Fruit fly (Drosophila melanogaster): ENCODE results near the gene CG32270.

The CG32270 gene

dm6 chr3L:3179474-3179873 is 29.3 kb downstream of the CG32270 start (continued):
- TF ChIP-seq knrl (GFP tag; IDR thresholded peaks at IDR 0.05; ENCODE audit: partially characterized antibody) (no peak), CG11398 (GFP tag; optimal IDR thresholded peaks at IDR 0.05) (peak; percentile 24), Camta (GFP tag; optimal IDR thresholded peaks at IDR 0.05) (peak; percentile 82), Dbx (GFP tag; IDR thresholded peaks at IDR 0.05) (peak; percentile 84), GATAe (GFP tag; conservative IDR thresholded peaks at IDR 0.05) (peak; percentile 75; the same call in 1 of the 2 replicates), al (GFP tag; IDR thresholded peaks at IDR 0.05) (peak; percentile 76), ham (GFP tag; IDR thresholded peaks at IDR 0.05) (peak; percentile 42; the same call in 1 of the 2 replicates), CG10366 (GFP tag; IDR thresholded peaks at IDR 0.05) (peak; percentile 77), CG9817 (tag; optimal IDR thresholded peaks at IDR 0.05) (peak; percentile 76), CG12391 (tag; optimal IDR thresholded peaks at IDR 0.05) (peak; percentile 87), CG32772 (GFP tag; IDR thresholded peaks at IDR 0.05) (peak; percentile 87), Neu2 (GFP tag; optimal IDR thresholded peaks at IDR 0.05; ENCODE audit: borderline replicate concordance) (no peak), ab (GFP tag; optimal IDR thresholded peaks at IDR 0.05) (peak; percentile 46), mld (GFP tag; IDR thresholded peaks at IDR 0.05; ENCODE audit: partially characterized antibody) (no peak), TFAM (GFP tag; optimal IDR thresholded peaks at IDR 0.05) (peak; percentile 27), CG34376 (GFP tag; optimal IDR thresholded peaks at IDR 0.05) (peak; percentile 59), Rx (GFP tag; IDR thresholded peaks at IDR 0.05) (peak; percentile 70), E2f1 (GFP tag; IDR thresholded peaks at IDR 0.05) (peak; percentile 91), CG5953 (GFP tag; IDR thresholded peaks at IDR 0.05) (peak; percentile 29; the same call in 1 of the 2 replicates), CG9797 (GFP tag; optimal IDR thresholded peaks at IDR 0.05) (no peak), CG17568 (GFP tag; optimal IDR thresholded peaks at IDR 0.05) (no peak), CG10321 (GFP tag; IDR thresholded peaks at IDR 0.05) (no peak), CG17328 (GFP tag; IDR thresholded peaks at IDR 0.05) (peak; percentile 89), pb (GFP tag; optimal IDR thresholded peaks at IDR 0.05) (peak; percentile 68), Eip74EF (GFP tag; optimal IDR thresholded peaks at IDR 0.05) (no peak), CG2875 (GFP tag; optimal IDR thresholded peaks at IDR 0.05) (peak; percentile 83), HmgZ (tag; optimal IDR thresholded peaks at IDR 0.05) (peak; percentile 85), Stat92E (GFP tag; optimal IDR thresholded peaks at IDR 0.05) (peak in 1 of 3 experiments; percentile 64), CG16863 (GFP tag; optimal IDR thresholded peaks at IDR 0.05) (peak; percentile 79), Usf (GFP tag; optimal IDR thresholded peaks at IDR 0.05) (peak; percentile 45), CG14710 (tag; optimal IDR thresholded peaks at IDR 0.05) (peak; percentile 83), CG3163 (GFP tag; optimal IDR thresholded peaks at IDR 0.05) (no peak), tgo (GFP tag; IDR thresholded peaks at IDR 0.05) (peak; percentile 87), Max (GFP tag; optimal IDR thresholded peaks at IDR 0.05) (peak; percentile 85), Bgb (GFP tag; IDR thresholded peaks at IDR 0.05; ENCODE audit: partially characterized antibody) (no peak), CG3281 (GFP tag; optimal IDR thresholded peaks at IDR 0.05) (peak; percentile 93), otp (GFP tag; IDR thresholded peaks at IDR 0.05) (peak; percentile 59; the same call in 2 of the 3 replicates), Antp (GFP tag; optimal IDR thresholded peaks at IDR 0.05) (peak; percentile 81), CG12071 (GFP tag; optimal IDR thresholded peaks at IDR 0.05) (no peak), CG4404 (GFP tag; IDR thresholded peaks at IDR 0.05) (peak; percentile 74), sug (tag; optimal IDR thresholded peaks at IDR 0.05) (no peak), kah (GFP tag; optimal IDR thresholded peaks at IDR 0.05) (peak; percentile 80), Dll (GFP tag; IDR thresholded peaks at IDR 0.05; ENCODE audit: partially characterized antibody) (no peak), CG6683 (GFP tag; optimal IDR thresholded peaks at IDR 0.05) (peak; percentile 79), ken (GFP tag; IDR thresholded peaks at IDR 0.05) (peak; percentile 71; the same call in 2 of the 3 replicates), Gug (GFP tag; IDR thresholded peaks at IDR 0.05) (peak; percentile 87), Tbp (GFP tag; optimal IDR thresholded peaks at IDR 0.05) (no peak), BEAF-32 (GFP tag; optimal IDR thresholded peaks at IDR 0.05) (no peak), unc-4 (GFP tag; IDR thresholded peaks at IDR 0.05; ENCODE audit: partially characterized antibody) (no peak), bowl (GFP tag; IDR thresholded peaks at IDR 0.05) (peak; percentile 44; the same call in 1 of the 2 replicates)
